Worm (Caenorhabditis elegans) whole organism, midembryonic: ENCODE measurements around the gene aakg-3.

Experiments
- T22C8.4 ChIP-seq: fragments of 200-800 bp; sonication (Bioruptor generic); IDR thresholded peaks from 2 replicates; pipeline ENCODE4 v1.3.6; 2022; ENCODE audit warnings: missing genetic modification characterization, missing compliant biosample characterization
- flt-1 ChIP-seq: fragments of 200-800 bp; sonication (Bioruptor generic); IDR thresholded peaks from 2 replicates; pipeline ENCODE4 v1.3.6; 2022; ENCODE audit warnings: missing genetic modification characterization, missing compliant biosample characterization
- ztf-23 ChIP-seq: fragments of 200-800 bp; sonication (Bioruptor generic); IDR thresholded peaks from 2 replicates; pipeline ENCODE4 v1.3.6; 2022; ENCODE audit warnings: missing genetic modification reagents, missing genetic modification characterization, missing compliant biosample characterization

ce11 chrX:3019996-3020395 lies 43.7 kb downstream of the aakg-3 start:
- no peak for TF ChIP-seq T22C8.4 (GFP tag; lab: Robert Waterston, UW)
- no peak for TF ChIP-seq flt-1 (GFP tag; lab: Robert Waterston, UW)
- no peak for TF ChIP-seq ztf-23 (GFP tag; lab: Robert Waterston, UW)
